Worm (Caenorhabditis elegans) whole organism, L4 larva: ENCODE results near the gene tsp-10.
A peak's percentile ranks its signal among the peaks of the same experiment; 100 is the strongest.

ENCODE experiments used
- F10B5.3 ChIP-seq: sonication (generic microtip); optimal IDR thresholded peaks from 2 replicates; lab custom pipeline; 2016; ENCODE audit warnings: mild to moderate bottlenecking, missing genetic modification characterization, missing compliant biosample characterization
- F26F4.8 ChIP-seq: fragments of 200-800 bp; sonication (Bioruptor generic); conservative IDR thresholded peaks from 2 replicates; pipeline ENCODE4 v1.3.6; 2022; ENCODE audit warnings: missing genetic modification characterization, missing compliant biosample characterization
- R02D3.7 ChIP-seq: fragments of 150-350 bp; sonication (generic microtip); optimal IDR thresholded peaks from 3 replicates; lab custom pipeline; 2014; ENCODE audit warnings: missing biosample characterization, missing genetic modification characterization
- Y5F2A.4 ChIP-seq: fragments of 200-800 bp; sonication (Bioruptor generic); optimal IDR thresholded peaks from 2 replicates; lab custom pipeline; 2018; ENCODE audit warnings: mild to moderate bottlenecking, missing genetic modification characterization, missing compliant biosample characterization
- aha-1 ChIP-seq: fragments of 150-350 bp; peaks from one replicate; lab custom pipeline; 2014; ENCODE audit warnings: missing biosample characterization, missing genetic modification characterization
- ama-1 ChIP-seq: fragments of 150-350 bp; optimal IDR thresholded peaks from 2 replicates; lab custom pipeline; 2014; ENCODE audit warnings: inconsistent platforms, mixed read lengths
- ceh-62 ChIP-seq: sonication (generic microtip); optimal IDR thresholded peaks from 2 replicates; lab custom pipeline; 2017; ENCODE audit warnings: missing biosample characterization, missing genetic modification characterization
- daf-16 ChIP-seq, 3 experiments: sonication (generic microtip); optimal IDR thresholded peaks; 2 replicates each; lab custom pipeline; 2016 to 2017; ENCODE audit warnings: missing genetic modification characterization in 3 of 3, missing genetic modification reagents in 3 of 3, mild to moderate bottlenecking in 2 of 3, missing compliant biosample characterization in 2 of 3, missing biosample characterization in 1 of 3, moderate library complexity in 1 of 3
- dmd-6 ChIP-seq: fragments of 200-800 bp; sonication (Bioruptor generic); IDR thresholded peaks from 2 replicates; pipeline ENCODE4 v1.3.6; 2022; ENCODE audit warnings: missing genetic modification reagents, missing genetic modification characterization, missing compliant biosample characterization
- dmd-9 ChIP-seq: fragments of 200-800 bp; sonication (Bioruptor generic); IDR thresholded peaks from 2 replicates; pipeline ENCODE4 v1.3.6; 2022; ENCODE audit warnings: missing genetic modification reagents, missing genetic modification characterization, missing compliant biosample characterization
- dpl-1 ChIP-seq: fragments of 150-350 bp; optimal IDR thresholded peaks from 2 replicates; lab custom pipeline; 2014; ENCODE audit warnings: missing biosample characterization, missing genetic modification reagents, missing genetic modification characterization
- fos-1 ChIP-seq: fragments of 150-350 bp; optimal IDR thresholded peaks from 2 replicates; lab custom pipeline; 2014; ENCODE audit warnings: missing biosample characterization, missing genetic modification characterization
- hif-1 ChIP-seq, 2 experiments: sonication (generic microtip); optimal IDR thresholded peaks; 2 replicates each; lab custom pipeline; 2016 to 2017; ENCODE audit warnings: missing compliant biosample characterization in 2 of 2, missing genetic modification characterization in 2 of 2, missing genetic modification reagents in 2 of 2, missing genotype in 2 of 2, mild to moderate bottlenecking in 1 of 2
- hlh-11 ChIP-seq: fragments of 200-800 bp; sonication (Bioruptor generic); optimal IDR thresholded peaks from 2 replicates; lab custom pipeline; 2018; ENCODE audit warnings: mild to moderate bottlenecking, missing genetic modification characterization, missing compliant biosample characterization
- jun-1 ChIP-seq: fragments of 150-350 bp; optimal IDR thresholded peaks from 2 replicates; lab custom pipeline; 2014; ENCODE audit warnings: missing biosample characterization, missing genetic modification reagents, missing genetic modification characterization
- lin-38 ChIP-seq: fragments of 200-800 bp; sonication (Bioruptor generic); IDR thresholded peaks from 2 replicates; pipeline ENCODE4 v1.3.6; 2022; ENCODE audit warnings: missing genetic modification reagents, missing genetic modification characterization, missing compliant biosample characterization
- lin-39 ChIP-seq: fragments of 150-350 bp; optimal IDR thresholded peaks from 2 replicates; lab custom pipeline; 2014; ENCODE audit warnings: missing biosample characterization, missing genetic modification reagents, missing genetic modification characterization
- lsy-2 ChIP-seq, 2 experiments: fragments of 150-350 bp in 1 of 2; sonication (generic microtip) in 1 of 2; optimal IDR thresholded peaks; 2 replicates each; lab custom pipeline; 2014 to 2017; ENCODE audit warnings: missing biosample characterization in 2 of 2, missing genetic modification characterization in 2 of 2
- mdl-1 ChIP-seq, 2 experiments: fragments of 150-350 bp in 1 of 2; sonication (generic microtip) in 1 of 2; optimal IDR thresholded peaks; 2 replicates each; lab custom pipeline; 2014 to 2017; ENCODE audit warnings: missing biosample characterization in 2 of 2, missing genetic modification characterization in 2 of 2
- mes-2 ChIP-seq: sonication (generic microtip); optimal IDR thresholded peaks from 2 replicates; lab custom pipeline; 2016; ENCODE audit warnings: missing genotype, mild to moderate bottlenecking, missing genetic modification characterization, missing compliant biosample characterization; ENCODE audit not compliant: poor library complexity, severe bottlenecking
- mxl-3 ChIP-seq: fragments of 200-800 bp; sonication (Bioruptor generic); optimal IDR thresholded peaks from 2 replicates; lab custom pipeline; 2018; ENCODE audit warnings: mild to moderate bottlenecking, missing genetic modification characterization, missing compliant biosample characterization
- nhr-11 ChIP-seq: fragments of 150-350 bp; optimal IDR thresholded peaks from 2 replicates; lab custom pipeline; 2014; ENCODE audit warnings: missing biosample characterization, missing genetic modification characterization
- nhr-111 ChIP-seq: fragments of 200-800 bp; sonication (Bioruptor generic); optimal IDR thresholded peaks from 2 replicates; lab custom pipeline; 2018; ENCODE audit warnings: mild to moderate bottlenecking, missing genetic modification characterization, missing compliant biosample characterization
- nhr-25 ChIP-seq: sonication (generic microtip); optimal IDR thresholded peaks from 2 replicates; lab custom pipeline; 2017; ENCODE audit warnings: missing genetic modification characterization, mild to moderate bottlenecking, missing compliant biosample characterization, antibody characterized with exemption, moderate library complexity, borderline replicate concordance; ENCODE audit not compliant: insufficient read depth
- nhr-28 ChIP-seq: fragments of 150-350 bp; optimal IDR thresholded peaks from 2 replicates; lab custom pipeline; 2014; ENCODE audit warnings: missing biosample characterization, missing genetic modification characterization
- nhr-6 ChIP-seq: fragments of 150-350 bp; optimal IDR thresholded peaks from 2 replicates; lab custom pipeline; 2014; ENCODE audit warnings: missing biosample characterization, missing genetic modification characterization
- nhr-77 ChIP-seq: fragments of 150-350 bp; optimal IDR thresholded peaks from 2 replicates; lab custom pipeline; 2014; ENCODE audit warnings: missing biosample characterization, missing genetic modification characterization
- php-3 ChIP-seq: fragments of 200-800 bp; sonication (Bioruptor generic); IDR thresholded peaks from 2 replicates; pipeline ENCODE4 v1.3.6; 2022; ENCODE audit warnings: missing genetic modification reagents, missing genetic modification characterization, missing compliant biosample characterization
- pqm-1 ChIP-seq: sonication (generic microtip); optimal IDR thresholded peaks from 2 replicates; lab custom pipeline; 2017; ENCODE audit warnings: missing biosample characterization, missing genetic modification characterization
- rbr-2 ChIP-seq: sonication (generic microtip); optimal IDR thresholded peaks from 2 replicates; lab custom pipeline; 2016; ENCODE audit warnings: missing genotype, missing genetic modification characterization, missing compliant biosample characterization
- snpc-4 ChIP-seq: fragments of 150-350 bp; optimal IDR thresholded peaks from 2 replicates; lab custom pipeline; 2014; ENCODE audit warnings: missing biosample characterization, missing genetic modification characterization
- spr-3 ChIP-seq: fragments of 200-800 bp; sonication (Bioruptor generic); optimal IDR thresholded peaks from 2 replicates; lab custom pipeline; 2018; ENCODE audit warnings: mild to moderate bottlenecking, missing genetic modification characterization, missing compliant biosample characterization
- tra-1 ChIP-seq: fragments of 200-800 bp; sonication (Bioruptor generic); IDR thresholded peaks from 2 replicates; pipeline ENCODE4 v1.3.6; 2022; ENCODE audit warnings: missing genetic modification reagents, missing genetic modification characterization, missing compliant biosample characterization
- unc-130 ChIP-seq: sonication (generic microtip); optimal IDR thresholded peaks from 2 replicates; lab custom pipeline; 2016; ENCODE audit warnings: missing genetic modification reagents, missing genetic modification characterization, missing compliant biosample characterization
- unc-62 ChIP-seq, 3 experiments: fragments of 150-350 bp in 1 of 3; sonication (generic microtip); optimal IDR thresholded peaks in 2 of 3; peaks in 1 of 3; 1 replicate in 1 of 3; 2 replicates in 2 of 3; lab custom pipeline; 2014 to 2017; ENCODE audit warnings: missing biosample characterization in 3 of 3, missing genetic modification characterization in 3 of 3, missing genetic modification reagents in 3 of 3, missing genotype in 1 of 3
- zag-1 ChIP-seq: fragments of 150-350 bp; optimal IDR thresholded peaks from 2 replicates; lab custom pipeline; 2014; ENCODE audit warnings: missing biosample characterization, missing genetic modification characterization
- zfp-3 ChIP-seq: fragments of 200-800 bp; sonication (Bioruptor generic); conservative IDR thresholded peaks from 2 replicates; pipeline ENCODE4 v1.3.6; 2022; ENCODE audit warnings: missing genetic modification reagents, missing genetic modification characterization, missing compliant biosample characterization
- zip-11 ChIP-seq: fragments of 200-800 bp; sonication (Bioruptor generic); IDR thresholded peaks from 2 replicates; pipeline ENCODE4 v1.3.6; 2022; ENCODE audit warnings: missing genetic modification characterization, missing compliant biosample characterization
- zip-2 ChIP-seq: fragments of 150-350 bp; optimal IDR thresholded peaks from 2 replicates; lab custom pipeline; 2014; ENCODE audit warnings: missing biosample characterization, missing genetic modification characterization

Gene tsp-10

ce11 chrII:6673894-6674293 lies 44.5 kb upstream of the tsp-10 start, which contains the start of gene H43E16.1 (continued):
- TF ChIP-seq dmd-6 (GFP tag; lab: Robert Waterston, UW) (peak; percentile 79), F10B5.3 (tag; lab: Kevin White, UChicago) (no peak), ama-1 (lab: Kevin White, UChicago) (no peak), aha-1 (tag; lab: Kevin White, UChicago) (peak; percentile 41), lin-38 (GFP tag; lab: Robert Waterston, UW) (no peak), nhr-28 (tag; lab: Kevin White, UChicago) (peak; percentile 63)

DNA sequence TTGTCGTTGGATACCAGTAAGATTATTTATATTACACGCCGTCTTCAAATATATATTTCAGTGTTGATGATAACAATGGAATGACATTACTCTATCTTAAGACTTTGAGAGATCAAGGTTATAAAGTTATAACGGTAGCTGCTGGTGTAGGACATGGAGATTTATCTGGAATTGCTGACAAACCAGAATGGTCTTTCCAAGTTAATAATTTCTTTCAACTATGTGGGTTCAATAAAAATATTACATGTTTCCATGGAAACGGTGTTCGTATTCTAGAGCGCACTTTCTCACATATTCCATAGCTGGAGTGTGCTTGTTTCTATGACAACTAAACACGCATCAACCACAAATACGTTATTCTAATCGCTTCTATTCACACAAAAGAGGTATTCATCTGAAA lies 38.7 kb upstream of the tsp-10 start, which contains the start of gene ift-74:
Gene ift-74 (plus strand): TSS at position 301 of the 400 bp plus-strand sequence.
- no peak for TF ChIP-seq ama-1 (lab: Kevin White, UChicago)
- no peak for TF ChIP-seq zag-1
- TF ChIP-seq spr-3, result no peak
- no peak for TF ChIP-seq zip-11 (GFP tag; lab: Robert Waterston, UW)
- no peak for TF ChIP-seq ceh-62 (tag; lab: Kevin White, UChicago)

DNA sequence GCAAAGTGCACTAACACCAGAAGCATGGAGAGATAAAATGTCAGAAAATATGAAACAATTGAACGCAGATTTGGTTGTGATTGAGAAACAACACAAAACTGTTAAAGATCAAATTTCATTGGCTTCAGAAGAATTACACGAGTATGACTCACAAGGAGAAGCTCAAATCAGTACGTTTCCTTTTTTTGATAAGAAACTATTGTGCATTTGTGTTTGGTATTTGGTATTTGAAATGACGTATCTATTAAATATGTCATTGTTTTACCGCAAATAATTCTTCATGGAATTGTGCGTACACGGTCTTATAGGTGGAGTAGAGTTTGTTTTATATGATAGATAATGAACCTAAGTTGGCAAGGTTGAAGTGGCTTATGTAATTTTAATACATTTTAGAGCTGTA lies 36.9 kb upstream of the tsp-10 start:
- TF ChIP-seq lin-39 (tag; lab: Kevin White, UChicago) (no peak), nhr-77 (tag; lab: Kevin White, UChicago) (peak; percentile 18), pqm-1 (tag; lab: Kevin White, UChicago) (peak; percentile 72), unc-130 (GFP tag; lab: Kevin White, UChicago) (no peak), fos-1 (tag; lab: Kevin White, UChicago) (no peak), nhr-28 (tag; lab: Kevin White, UChicago) (peak; percentile 50), dmd-6 (GFP tag; lab: Robert Waterston, UW) (peak; percentile 58; the same call in 1 of the 2 replicates), snpc-4 (tag; lab: Kevin White, UChicago) (no peak), zag-1 (no peak)

- TF ChIP-seq R02D3.7 (tag; lab: Kevin White, UChicago) (no peak), zip-2 (tag; lab: Kevin White, UChicago) (no peak), unc-130 (GFP tag; lab: Kevin White, UChicago) (peak; percentile 41), jun-1 (tag; lab: Kevin White, UChicago) (no peak), unc-62 (GFP tag; optimal IDR thresholded peaks at IDR 0.05 in 1 of 2; lab: Kevin White, UChicago) (peak in 1 of 2 experiments; percentile 24), unc-62 (tag; optimal IDR thresholded peaks at IDR 0.05; lab: Kevin White, UChicago) (no peak), php-3 (no peak)
- TF ChIP-seq, all 104 proteins: peak for 2
Observed at ce11 chrII:6682918-6683317, 35.5 kb upstream of the tsp-10 start.

DNA sequence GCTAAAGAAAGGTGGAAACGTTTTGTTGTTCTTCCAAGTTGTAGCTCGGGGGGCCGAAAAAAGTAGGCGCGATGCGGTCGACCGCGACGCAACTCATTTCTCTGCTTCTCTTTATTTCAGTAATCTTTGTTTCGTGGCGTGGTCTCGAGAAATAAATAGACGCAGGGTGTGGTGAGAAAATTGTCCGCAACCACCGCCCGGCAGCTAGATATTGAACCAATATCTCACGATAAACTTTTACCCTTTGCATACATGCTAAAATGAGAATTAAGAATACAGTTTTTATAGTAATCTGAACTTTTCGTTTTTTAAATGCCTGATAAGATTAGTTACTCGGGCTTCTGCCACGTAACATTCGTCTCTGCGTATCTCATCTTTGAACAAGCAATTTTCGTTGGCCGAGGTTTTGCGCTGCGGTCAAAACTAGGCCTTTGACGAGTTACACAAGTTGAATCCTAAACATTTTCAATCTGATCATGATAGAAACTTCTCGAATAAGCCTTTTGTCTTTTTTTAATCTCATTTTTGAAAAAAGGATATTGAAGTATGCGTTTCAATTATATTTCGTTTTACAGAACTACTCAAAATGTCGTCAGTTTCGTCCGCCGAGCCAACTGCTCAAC lies 34.6 kb upstream of the tsp-10 start, which contains the start of gene gyf-1:
Gene gyf-1 (plus strand): TSS at position 573 of the 623 bp plus-strand sequence.
- TF ChIP-seq F26F4.8 (no peak), Y5F2A.4 (GFP tag; lab: Kevin White, UChicago) (no peak), nhr-25 (tag; lab: Kevin White, UChicago) (no peak), pqm-1 (tag; lab: Kevin White, UChicago) (peak; percentile 30), hlh-11 (tag; lab: Kevin White, UChicago) (peak; percentile 69), dmd-6 (GFP tag; lab: Robert Waterston, UW) (peak; percentile 29; the same call in 1 of the 2 replicates), R02D3.7 (tag; lab: Kevin White, UChicago) (no peak), daf-16 (GFP tag; optimal IDR thresholded peaks at IDR 0.05; lab: Kevin White, UChicago) (no peak), daf-16 (tag; optimal IDR thresholded peaks at IDR 0.05; lab: Kevin White, UChicago) (peak; percentile 17), zfp-3 (no peak), nhr-111 (no peak), nhr-28 (tag; lab: Kevin White, UChicago) (peak; percentile 63), nhr-6 (tag; lab: Kevin White, UChicago) (peak; percentile 31), tra-1 (GFP tag; lab: Robert Waterston, UW) (no peak), mxl-3 (GFP tag; lab: Kevin White, UChicago) (peak; percentile 79), unc-62 (GFP tag; optimal IDR thresholded peaks at IDR 0.05 in 1 of 2; lab: Kevin White, UChicago) (peak in 1 of 2 experiments; percentile 33), unc-62 (tag; optimal IDR thresholded peaks at IDR 0.05; lab: Kevin White, UChicago) (no peak), dpl-1 (GFP tag; lab: Kevin White, UChicago) (peak; percentile 24), rbr-2 (tag; lab: Kevin White, UChicago) (peak; percentile 23), mdl-1 (tag; optimal IDR thresholded peaks at IDR 0.05; lab: Kevin White, UChicago) (peak in 1 of 2 experiments; percentile 7), lsy-2 (tag; optimal IDR thresholded peaks at IDR 0.05; lab: Kevin White, UChicago) (peak in 1 of 2 experiments; percentile 44), nhr-11 (tag; lab: Kevin White, UChicago) (peak; percentile 39), aha-1 (tag; lab: Kevin White, UChicago) (peak; percentile 65), ama-1 (lab: Kevin White, UChicago) (peak; percentile 19), mes-2 (tag; lab: Kevin White, UChicago) (peak; percentile 53), hif-1 (tag; optimal IDR thresholded peaks at IDR 0.05; lab: Kevin White, UChicago) (peak in 1 of 2 experiments; percentile 63), dmd-9 (no peak)
